Worm (Caenorhabditis elegans): ENCODE results near the gene egli-1.

- TF ChIP-seq lin-29 (GFP tag; IDR thresholded peaks at IDR 0.05) = no peak
- TF ChIP-seq Y48G9A.11 (GFP tag; IDR thresholded peaks at IDR 0.05) = no peak
- no peak for TF ChIP-seq zag-1 (tag; optimal IDR thresholded peaks at IDR 0.05)
- no peak for TF ChIP-seq aly-2 (tag; optimal IDR thresholded peaks at IDR 0.05)
- no peak for TF ChIP-seq nhr-111 (GFP tag; optimal IDR thresholded peaks at IDR 0.05)
- no peak for TF ChIP-seq unc-62 (GFP tag; optimal IDR thresholded peaks at IDR 0.05 in 1 of 2)
- TF ChIP-seq unc-62 (tag; optimal IDR thresholded peaks at IDR 0.05) = no peak
- no peak for TF ChIP-seq nhr-11 (tag; optimal IDR thresholded peaks at IDR 0.05)
- no peak for TF ChIP-seq pha-4 (GFP tag; IDR thresholded peaks at IDR 0.05)
- TF ChIP-seq pha-4 (tag; optimal IDR thresholded peaks at IDR 0.05) = no peak
- no peak for TF ChIP-seq nhr-48 (tag; optimal IDR thresholded peaks at IDR 0.05)
- no peak for TF ChIP-seq fos-1 (tag; optimal IDR thresholded peaks at IDR 0.05)
- no peak for TF ChIP-seq ces-1 (GFP tag; optimal IDR thresholded peaks at IDR 0.05)
These were observed 9.0 kb upstream of the egli-1 start for ce11 chrII:9314733-9315132.
